Fruit fly (Drosophila melanogaster): ENCODE results near the gene CG6171.

CG6171 gene

DNA sequence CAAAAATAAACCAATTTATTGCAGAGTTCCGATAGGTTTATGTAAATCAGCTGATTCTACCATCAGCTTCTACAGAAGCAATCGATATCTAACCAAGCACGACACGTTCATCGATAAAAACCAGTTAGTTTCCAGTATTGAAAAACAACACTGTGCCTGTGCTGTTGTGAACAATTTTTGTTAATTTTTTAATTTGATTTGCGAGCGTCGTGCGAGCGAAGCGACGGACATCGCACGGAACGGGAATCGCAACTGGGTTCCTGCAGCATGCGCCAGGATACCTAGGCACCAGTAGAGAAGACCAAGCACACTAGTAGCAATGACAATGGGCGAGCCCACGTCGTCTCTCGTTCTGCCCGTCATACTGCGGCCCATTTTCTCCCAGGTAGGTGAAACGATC lies 8.2 kb upstream of the CG6171 start, which contains the start of the genes Ccm3 and CG6136 (continued):
- TF ChIP-seq Usf (GFP tag; optimal IDR thresholded peaks at IDR 0.05) (no peak), HLH3B (GFP tag; IDR thresholded peaks at IDR 0.05) (0 out of 2 replicates have a peak, but pooled peaks have one; percentile 26), CG6272 (GFP tag; IDR thresholded peaks at IDR 0.05) (0 out of 2 replicates have a peak, but pooled peaks have one; percentile 10), kay (GFP tag; optimal IDR thresholded peaks at IDR 0.05) (no peak), CG2875 (GFP tag; optimal IDR thresholded peaks at IDR 0.05) (no peak), Lhr (GFP tag; optimal IDR thresholded peaks at IDR 0.05) (no peak), CG12219 (GFP tag; optimal IDR thresholded peaks at IDR 0.05) (no peak), CG10959 (GFP tag; IDR thresholded peaks at IDR 0.05) (0 out of 2 replicates have a peak, but pooled peaks have one; percentile 29), CG10654 (GFP tag; optimal IDR thresholded peaks at IDR 0.05) (peak; percentile 21), prd (optimal IDR thresholded peaks at IDR 0.05) (no peak), prd (GFP tag; IDR thresholded peaks at IDR 0.05) (peak; percentile 52; the same call in 1 of the 3 replicates), br (optimal IDR thresholded peaks at IDR 0.05) (no peak), CG14860 (GFP tag; IDR thresholded peaks at IDR 0.05; ENCODE audit: partially characterized antibody) (peak; percentile 90), tin (GFP tag; optimal IDR thresholded peaks at IDR 0.05) (peak; percentile 7), luna (GFP tag; optimal IDR thresholded peaks at IDR 0.05) (peak; percentile 22), Hey (tag; optimal IDR thresholded peaks at IDR 0.05) (no peak), CG7786 (GFP tag; optimal IDR thresholded peaks at IDR 0.05) (peak; percentile 62), HmgD (GFP tag; optimal IDR thresholded peaks at IDR 0.05) (peak; percentile 49), schlank (tag; optimal IDR thresholded peaks at IDR 0.05) (no peak), CG12769 (tag; optimal IDR thresholded peaks at IDR 0.05) (no peak), dan (GFP tag; IDR thresholded peaks at IDR 0.05) (no peak), lola (GFP tag; optimal IDR thresholded peaks at IDR 0.05) (no peak), Atf6 (GFP tag; IDR thresholded peaks at IDR 0.05) (0 out of 2 replicates have a peak, but pooled peaks have one; percentile 13), ci (GFP tag; IDR thresholded peaks at IDR 0.05) (peak; percentile 64; the same call in 2 of the 3 replicates)

DNA sequence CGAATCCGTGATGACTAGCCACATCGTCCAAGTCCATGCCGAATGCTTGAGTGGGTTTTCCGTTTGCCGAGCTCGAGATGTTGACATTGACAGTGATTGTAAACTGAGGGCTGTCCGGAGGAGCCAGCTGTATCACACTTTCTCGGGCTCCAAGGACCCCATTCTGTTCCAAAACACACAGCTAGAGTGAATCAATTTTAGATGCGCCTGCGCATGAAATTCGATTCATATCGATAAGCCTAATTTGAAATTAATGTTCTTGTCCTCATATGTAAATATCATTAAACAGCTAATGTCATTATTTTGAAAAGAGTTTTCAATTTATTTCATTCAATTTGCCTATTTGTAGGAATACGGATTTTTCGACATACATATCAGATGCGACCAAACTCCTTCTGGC lies 6.1 kb upstream of the CG6171 start, which contains the start of gene CG14868:
CG14868 (minus strand) TSS at position 204 of the 400 bp plus-strand sequence.
- 0 out of 2 replicates have a peak, but pooled peaks have one; percentile 11 for TF ChIP-seq MBD-R2 (GFP tag; IDR thresholded peaks at IDR 0.05)
- no peak for TF ChIP-seq Sry-δ (GFP tag; optimal IDR thresholded peaks at IDR 0.05)
- TF ChIP-seq CG6689 (GFP tag; IDR thresholded peaks at IDR 0.05) = no peak
- peak; percentile 44 for TF ChIP-seq MESR4 (GFP tag; optimal IDR thresholded peaks at IDR 0.05)
- TF ChIP-seq CG5953 (GFP tag; IDR thresholded peaks at IDR 0.05) = no peak
- TF ChIP-seq onecut (GFP tag; IDR thresholded peaks at IDR 0.05) = peak; percentile 48
- 0 out of 2 replicates have a peak, but pooled peaks have one; percentile 30 for TF ChIP-seq unc-4 (GFP tag; IDR thresholded peaks at IDR 0.05; ENCODE audit: partially characterized antibody)
- no peak for TF ChIP-seq pb (GFP tag; optimal IDR thresholded peaks at IDR 0.05)
- TF ChIP-seq CG6791 (GFP tag; IDR thresholded peaks at IDR 0.05; ENCODE audit: partially characterized antibody) = no peak
- peak; percentile 91 for TF ChIP-seq ewg (GFP tag; optimal IDR thresholded peaks at IDR 0.05)
- TF ChIP-seq BtbVII (GFP tag; optimal IDR thresholded peaks at IDR 0.05) = no peak

DNA sequence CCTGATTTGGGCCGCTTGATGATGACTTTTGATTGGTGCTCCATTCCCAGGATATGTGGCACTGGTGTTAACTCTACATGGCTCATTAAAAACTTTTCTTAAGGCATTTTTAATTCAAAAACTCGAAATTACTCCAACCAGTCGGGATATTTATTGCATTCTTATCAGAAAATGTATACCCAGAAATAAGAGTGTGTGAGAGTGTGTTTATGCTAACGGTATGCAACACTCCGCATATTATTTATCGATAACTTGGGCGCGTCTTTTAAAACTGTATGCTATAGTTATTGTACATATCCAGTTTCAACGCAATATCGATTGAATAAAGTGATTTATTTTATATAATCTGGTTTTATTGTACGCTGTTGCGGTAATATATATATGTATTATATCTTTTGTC lies 3.8 kb upstream of the CG6171 start, which contains the start of gene CG34404:
CG34404 (minus strand) TSS at position 189 of the 400 bp plus-strand sequence.
- TF ChIP-seq prd (optimal IDR thresholded peaks at IDR 0.05) (no peak), prd (GFP tag; IDR thresholded peaks at IDR 0.05) (no peak), sob (GFP tag; IDR thresholded peaks at IDR 0.05) (peak; percentile 22; the same call in 1 of the 2 replicates), CG8290 (GFP tag; optimal IDR thresholded peaks at IDR 0.05) (no peak), CG8290 (tag; optimal IDR thresholded peaks at IDR 0.05) (peak in 1 of 2 experiments; percentile 28), CG10959 (GFP tag; IDR thresholded peaks at IDR 0.05) (no peak), unc-4 (GFP tag; IDR thresholded peaks at IDR 0.05; ENCODE audit: partially characterized antibody) (0 out of 2 replicates have a peak, but pooled peaks have one; percentile 24), CG2116 (GFP tag; optimal IDR thresholded peaks at IDR 0.05) (peak; percentile 41), CG12659 (GFP tag; optimal IDR thresholded peaks at IDR 0.05) (no peak), HLH4C (GFP tag; IDR thresholded peaks at IDR 0.05; ENCODE audit: partially characterized antibody) (peak; percentile 42; the same call in 1 of the 3 replicates), Dll (GFP tag; IDR thresholded peaks at IDR 0.05; ENCODE audit: partially characterized antibody) (0 out of 4 replicates have a peak, but pooled peaks have one; percentile 46), crp (GFP tag; optimal IDR thresholded peaks at IDR 0.05) (peak in 1 of 2 experiments; percentile 36), CG4424 (GFP tag; optimal IDR thresholded peaks at IDR 0.05) (no peak), crc (GFP tag; optimal IDR thresholded peaks at IDR 0.05) (no peak), ken (GFP tag; IDR thresholded peaks at IDR 0.05) (0 out of 3 replicates have a peak, but pooled peaks have one; percentile 25), Dp (GFP tag; optimal IDR thresholded peaks at IDR 0.05) (peak; percentile 85), CG1832 (GFP tag; optimal IDR thresholded peaks at IDR 0.05) (no peak), Elba2 (GFP tag; optimal IDR thresholded peaks at IDR 0.05) (peak; percentile 31)

All from whole organism, embryonic.